Worm (Caenorhabditis elegans): Measurements from ENCODE around the gene T07C4.12.

The T07C4.12 gene

DNA sequence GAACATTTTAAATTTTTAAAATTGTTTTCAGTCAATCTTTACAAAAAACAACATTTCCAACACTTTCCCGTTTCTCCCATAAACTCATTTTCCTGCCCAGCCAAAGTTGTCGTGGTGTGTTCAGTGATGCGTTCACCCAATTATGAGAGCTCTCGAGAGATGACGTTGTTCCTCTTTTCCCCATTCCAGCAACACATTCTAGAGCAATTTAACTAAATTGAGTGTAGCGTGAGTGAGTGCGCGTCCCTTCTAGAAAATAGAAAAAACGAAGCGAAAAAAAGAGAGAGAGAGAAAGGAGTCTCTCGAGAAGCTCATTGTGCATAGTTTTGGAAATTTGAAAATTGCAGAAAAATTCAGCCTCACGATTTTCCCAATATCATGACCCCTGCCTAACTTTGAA is 26.3 kb upstream of the T07C4.12 start:
- TF ChIP-seq gei-17 (GFP tag; optimal IDR thresholded peaks at IDR 0.05) (no peak), nhr-90 (tag; optimal IDR thresholded peaks at IDR 0.05) (no peak), Y53F4B.3 (GFP tag; IDR thresholded peaks at IDR 0.05) (no peak), ceh-27 (GFP tag; optimal IDR thresholded peaks at IDR 0.05) (peak; percentile 35)

DNA sequence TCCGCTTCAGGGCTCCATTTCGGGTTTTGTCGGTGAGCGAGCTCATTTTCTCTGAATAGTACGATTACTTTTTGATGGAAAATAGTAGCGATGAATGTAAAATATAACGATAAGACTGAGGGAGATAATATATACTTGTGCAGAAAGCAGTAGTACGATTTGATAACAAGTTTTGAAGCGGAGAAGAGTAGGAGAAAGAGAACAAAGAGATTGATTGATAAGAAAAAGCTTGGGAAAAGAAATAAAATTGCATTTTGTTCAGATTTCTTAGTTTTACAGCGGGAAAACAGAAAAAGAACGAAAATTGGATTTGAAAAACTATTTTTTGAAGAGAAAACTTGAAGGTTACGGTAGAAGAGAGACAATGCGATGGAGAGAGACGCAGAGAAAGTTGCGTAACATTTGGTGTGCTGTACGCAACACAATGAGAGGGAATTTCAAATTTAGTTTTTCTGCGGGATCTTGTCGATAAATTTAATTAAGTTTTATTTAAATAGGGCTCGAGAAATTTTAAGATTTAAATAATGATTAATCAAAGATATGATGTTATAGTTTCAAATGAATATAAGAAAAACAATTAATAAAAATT is 25.2 kb upstream of the T07C4.12 start, which contains the start of gene umps-1:
umps-1 (minus strand) TSS at position 51 of the 589 bp plus-strand sequence.
- TF ChIP-seq Y95B8A.8 (GFP tag; IDR thresholded peaks at IDR 0.05): no peak
- no peak for TF ChIP-seq B0035.1 (tag; optimal IDR thresholded peaks at IDR 0.05)
- no peak for TF ChIP-seq lsy-27 (tag; optimal IDR thresholded peaks at IDR 0.05; ENCODE audit: borderline replicate concordance, insufficient read depth)
- no peak for TF ChIP-seq tbp1 (GFP tag; optimal IDR thresholded peaks at IDR 0.05)
- TF ChIP-seq nfyb-1 (GFP tag; IDR thresholded peaks at IDR 0.05): no peak
- TF ChIP-seq rec-8 (tag; optimal IDR thresholded peaks at IDR 0.05): no peak
- no peak for TF ChIP-seq snpc-4 (GFP tag; optimal IDR thresholded peaks at IDR 0.05)
- peak in 1 of 4 experiments; percentile 28 for TF ChIP-seq snpc-4 (tag; optimal IDR thresholded peaks at IDR 0.05)
- TF ChIP-seq snpc-1.3 (tag; optimal IDR thresholded peaks at IDR 0.05; ENCODE audit: insufficient read depth): peak; percentile 35
- TF ChIP-seq C17E4.6 (GFP tag; IDR thresholded peaks at IDR 0.05): no peak
- TF ChIP-seq Y53F4B.3 (GFP tag; IDR thresholded peaks at IDR 0.05): no peak
- TF ChIP-seq F55B11.4 (tag; optimal IDR thresholded peaks at IDR 0.05; ENCODE audit: borderline replicate concordance, insufficient read depth): no peak
- TF ChIP-seq F33H1.4 (GFP tag; IDR thresholded peaks at IDR 0.05): peak; percentile 46; the same call in 1 of the 2 replicates
- TF ChIP-seq nfya-2 (GFP tag; IDR thresholded peaks at IDR 0.05): no peak
- peak; percentile 95 for TF ChIP-seq lin-54 (GFP tag; optimal IDR thresholded peaks at IDR 0.05)
- no peak for TF ChIP-seq mxl-1 (tag; optimal IDR thresholded peaks at IDR 0.05)
- no peak for TF ChIP-seq B0261.1 (tag; optimal IDR thresholded peaks at IDR 0.05)
- TF ChIP-seq tlf-1 (GFP tag; optimal IDR thresholded peaks at IDR 0.05): peak; percentile 23
- TF ChIP-seq egl-18 (GFP tag; IDR thresholded peaks at IDR 0.05): no peak
- no peak for TF ChIP-seq B0019.2 (GFP tag; conservative IDR thresholded peaks at IDR 0.05)
- peak; percentile 65 for TF ChIP-seq madf-6 (GFP tag; IDR thresholded peaks at IDR 0.05)
- TF ChIP-seq D2030.7 (GFP tag; IDR thresholded peaks at IDR 0.05): 0 out of 2 replicates have a peak, but pooled peaks have one; percentile 28
- TF ChIP-seq egrh-3 (GFP tag; IDR thresholded peaks at IDR 0.05): no peak
- no peak for TF ChIP-seq F39B2.1 (GFP tag; IDR thresholded peaks at IDR 0.05)
- no peak for TF ChIP-seq ZK185.1 (tag; optimal IDR thresholded peaks at IDR 0.05; ENCODE audit: poor library complexity, severe bottlenecking)
- no peak for TF ChIP-seq dpff-1 (tag; optimal IDR thresholded peaks at IDR 0.05)
- no peak for TF ChIP-seq ceh-40 (GFP tag; IDR thresholded peaks at IDR 0.05)
- no peak for TF ChIP-seq akir-1 (GFP tag; optimal IDR thresholded peaks at IDR 0.05)
- TF ChIP-seq madf-8 (GFP tag; conservative IDR thresholded peaks at IDR 0.05): no peak
- TF ChIP-seq unc-62 (GFP tag; optimal IDR thresholded peaks at IDR 0.05): no peak
- TF ChIP-seq lsl-1 (GFP tag; optimal IDR thresholded peaks at IDR 0.05): peak; percentile 77
- no peak for TF ChIP-seq nhr-80 (tag; optimal IDR thresholded peaks at IDR 0.05)
- TF ChIP-seq lir-1 (GFP tag; conservative IDR thresholded peaks at IDR 0.05): no peak
- 0 out of 2 replicates have a peak, but pooled peaks have one; percentile 29 for TF ChIP-seq ekl-4 (GFP tag; IDR thresholded peaks at IDR 0.05)
- no peak for TF ChIP-seq cebp-1 (GFP tag; IDR thresholded peaks at IDR 0.05)
- TF ChIP-seq cebp-1 (tag; optimal IDR thresholded peaks at IDR 0.05): peak; percentile 76
- no peak for TF ChIP-seq ztf-26 (tag; optimal IDR thresholded peaks at IDR 0.05)
- no peak for TF ChIP-seq ceh-100 (GFP tag; IDR thresholded peaks at IDR 0.05)
- peak in 1 of 2 experiments; percentile 18 for TF ChIP-seq let-607 (tag; optimal IDR thresholded peaks at IDR 0.05)
- TF ChIP-seq hmg-20 (GFP tag; IDR thresholded peaks at IDR 0.05): no peak
- no peak for TF ChIP-seq sdz-38 (tag; optimal IDR thresholded peaks at IDR 0.05)
- TF ChIP-seq ccch-3 (GFP tag; optimal IDR thresholded peaks at IDR 0.05): no peak
- peak; percentile 99 for TF ChIP-seq hmg-1.2 (GFP tag; IDR thresholded peaks at IDR 0.05)
